Worm (Caenorhabditis elegans) whole organism, L4/young adult: ENCODE results near the gene unc-24.

ENCODE experiments used
- W03F9.2 ChIP-seq: fragments of 150-350 bp; optimal IDR thresholded peaks from 2 replicates; lab custom pipeline; 2014; ENCODE audit warnings: missing biosample characterization, missing genetic modification characterization
- dao-5 ChIP-seq: sonication (generic microtip); optimal IDR thresholded peaks from 2 replicates; lab custom pipeline; 2016; ENCODE audit warnings: missing genotype, missing genetic modification characterization, moderate library complexity, missing compliant biosample characterization
- him-1 ChIP-seq: sonication (generic microtip); optimal IDR thresholded peaks from 2 replicates; lab custom pipeline; 2016; ENCODE audit warnings: missing genotype, missing genetic modification reagents, missing genetic modification characterization, missing compliant biosample characterization

DNA sequence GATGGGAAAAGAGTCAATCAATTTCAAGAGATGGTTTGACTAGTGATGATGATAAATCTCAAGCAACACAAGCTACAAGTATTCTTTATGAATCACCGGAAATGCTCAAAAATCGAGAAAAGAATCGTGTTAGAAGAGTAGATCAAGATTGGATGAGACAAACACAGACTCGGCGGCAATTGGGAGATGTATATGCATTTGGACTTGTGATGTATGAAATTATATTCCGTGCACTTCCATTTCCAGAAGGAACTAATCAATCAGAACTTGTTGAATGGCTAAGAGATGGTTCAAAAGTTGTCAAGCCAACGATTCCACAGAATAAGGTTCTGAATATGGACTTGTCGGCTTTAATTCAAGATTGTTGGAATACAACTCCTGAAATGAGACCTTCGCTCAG lies 47.8 kb upstream of the unc-24 start:
- TF ChIP-seq dao-5 (tag; lab: Kevin White, UChicago) (no peak), W03F9.2 (tag; lab: Kevin White, UChicago) (no peak), him-1 (tag; lab: Kevin White, UChicago) (no peak)
